Worm (Caenorhabditis elegans): ENCODE results near the gene K01D12.15.
A peak's percentile ranks its signal among the peaks of the same experiment; 100 is the strongest.

- TF ChIP-seq flt-1 (GFP tag; IDR thresholded peaks at IDR 0.05): no peak; the same call in 1 of the 2 replicates
- no peak for TF ChIP-seq tab-1 (GFP tag; IDR thresholded peaks at IDR 0.05)
- no peak for TF ChIP-seq cog-1 (tag; optimal IDR thresholded peaks at IDR 0.05)
- no peak for TF ChIP-seq ref-1 (GFP tag; conservative IDR thresholded peaks at IDR 0.05)
- peak; percentile 43; the same call in 1 of the 2 replicates for TF ChIP-seq T22C8.4 (GFP tag; IDR thresholded peaks at IDR 0.05)
- TF ChIP-seq ztf-23 (GFP tag; IDR thresholded peaks at IDR 0.05): no peak
- peak; percentile 12; the same call in 1 of the 2 replicates for TF ChIP-seq ztf-29 (GFP tag; IDR thresholded peaks at IDR 0.05)
These were observed 32.7 kb upstream of the K01D12.15 start for ce11 chrV:12353505-12353904.

Measured in whole organism, midembryonic.